Fruit fly (Drosophila melanogaster): ENCODE measurements around the gene Klp98A.

dm6 chr3R:27545752-27546151, 13.2 kb downstream of the Klp98A start, which contains the start of gene Gr98d:
- TF ChIP-seq nmo (GFP tag; optimal IDR thresholded peaks at IDR 0.05) (no peak), gro (GFP tag; optimal IDR thresholded peaks at IDR 0.05) (no peak), CG5245 (GFP tag; optimal IDR thresholded peaks at IDR 0.05) (no peak), CG7271 (tag; optimal IDR thresholded peaks at IDR 0.05) (no peak)
